Fruit fly (Drosophila melanogaster) whole organism, embryonic: Measurements from ENCODE around the gene Syt14.
A peak's percentile ranks its signal among the peaks of the same experiment; 100 is the strongest.

Source experiments
- Bteb2 ChIP-seq: fragments of 200-800 bp; sonication (Bioruptor generic); optimal IDR thresholded peaks from 2 replicates; lab custom pipeline; 2016; ENCODE audit warnings: missing biosample characterization, missing genetic modification characterization
- CG10209 ChIP-seq: fragments of 200-800 bp; sonication (Bioruptor generic); optimal IDR thresholded peaks from 3 replicates; lab custom pipeline; 2017; ENCODE audit warnings: missing biosample characterization, mild to moderate bottlenecking, missing genetic modification characterization, missing genetic modification reagents
- CG10979 ChIP-seq: fragments of 200-800 bp; sonication (Bioruptor generic); optimal IDR thresholded peaks from 2 replicates; lab custom pipeline; 2018; ENCODE audit warnings: missing biosample characterization, mild to moderate bottlenecking, missing genetic modification characterization, moderate library complexity
- CG12155 ChIP-seq: fragments of 200-800 bp; sonication (Bioruptor generic); optimal IDR thresholded peaks from 3 replicates; lab custom pipeline; 2016; ENCODE audit warnings: missing biosample characterization, missing genetic modification characterization
- CG12769 ChIP-seq: fragments of 200-800 bp; sonication (Bioruptor generic); optimal IDR thresholded peaks from 2 replicates; lab custom pipeline; 2019; ENCODE audit warnings: missing biosample characterization, mild to moderate bottlenecking, missing genetic modification characterization, moderate library complexity
- CG13123 ChIP-seq: fragments of 200-800 bp; sonication (Bioruptor generic); optimal IDR thresholded peaks from 2 replicates; lab custom pipeline; 2016; ENCODE audit warnings: missing biosample characterization, missing genetic modification characterization
- CG14860 ChIP-seq: fragments of 200-800 bp; sonication (Bioruptor generic); IDR thresholded peaks from 3 replicates; pipeline ENCODE4 v1.3.6; 2022; ENCODE audit warnings: missing biosample characterization, missing genetic modification characterization; ENCODE audit not compliant: partially characterized antibody
- CG15601 ChIP-seq: fragments of 200-800 bp; sonication (Bioruptor generic); optimal IDR thresholded peaks from 3 replicates; lab custom pipeline; 2019; ENCODE audit warnings: missing biosample characterization, mild to moderate bottlenecking, missing genetic modification characterization, moderate library complexity
- CG17361 ChIP-seq: fragments of 200-800 bp; sonication (Bioruptor generic); IDR thresholded peaks from 3 replicates; pipeline ENCODE4 v1.3.6; 2022; ENCODE audit warnings: missing biosample characterization, missing genetic modification characterization
- CG18011 ChIP-seq: fragments of 200-800 bp; sonication (Bioruptor generic); optimal IDR thresholded peaks from 2 replicates; lab custom pipeline; 2017; ENCODE audit warnings: missing biosample characterization, missing genetic modification characterization, mild to moderate bottlenecking, moderate library complexity, missing genotype
- CG18619 ChIP-seq: fragments of 200-800 bp; sonication (Bioruptor generic); optimal IDR thresholded peaks from 3 replicates; lab custom pipeline; 2017; ENCODE audit warnings: missing biosample characterization, mild to moderate bottlenecking, missing genetic modification characterization
- CG2116 ChIP-seq: fragments of 200-800 bp; sonication (Bioruptor generic); optimal IDR thresholded peaks from 3 replicates; lab custom pipeline; 2018; ENCODE audit warnings: missing biosample characterization, mild to moderate bottlenecking, missing genetic modification characterization
- CG2712 ChIP-seq: fragments of 200-800 bp; optimal IDR thresholded peaks from 3 replicates; lab custom pipeline; 2019; ENCODE audit warnings: missing biosample characterization, mild to moderate bottlenecking, missing genetic modification characterization, moderate library complexity
- CG34422 ChIP-seq: fragments of 200-800 bp; sonication (Bioruptor generic); IDR thresholded peaks from 3 replicates; pipeline ENCODE4 v1.3.6; 2022; ENCODE audit warnings: missing biosample characterization, missing genetic modification characterization
- CG7839 ChIP-seq: fragments of 200-800 bp; sonication (Bioruptor generic); optimal IDR thresholded peaks from 3 replicates; lab custom pipeline; 2018; ENCODE audit warnings: missing biosample characterization, mild to moderate bottlenecking, missing genetic modification characterization, moderate library complexity
- CG8089 ChIP-seq: fragments of 200-800 bp; sonication (Bioruptor generic); optimal IDR thresholded peaks from 3 replicates; lab custom pipeline; 2016; ENCODE audit warnings: missing biosample characterization, missing genetic modification characterization
- CkIIα-i1 ChIP-seq: fragments of 200-800 bp; sonication (Bioruptor generic); IDR thresholded peaks from 2 replicates; pipeline ENCODE4 v1.3.6; 2022; ENCODE audit warnings: missing biosample characterization, missing genetic modification characterization
- Deaf1 ChIP-seq: fragments of 200-800 bp; optimal IDR thresholded peaks from 3 replicates; lab custom pipeline; 2019; ENCODE audit warnings: missing biosample characterization, mild to moderate bottlenecking, missing genetic modification characterization, moderate library complexity
- Dek ChIP-seq: fragments of 200-800 bp; sonication (Bioruptor generic); optimal IDR thresholded peaks from 3 replicates; lab custom pipeline; 2019; ENCODE audit warnings: missing biosample characterization, mild to moderate bottlenecking, missing genetic modification characterization, moderate library complexity
- HLH4C ChIP-seq: fragments of 200-800 bp; sonication (Bioruptor generic); IDR thresholded peaks from 3 replicates; pipeline ENCODE4 v1.3.6; 2022; ENCODE audit warnings: missing biosample characterization, missing genetic modification characterization; ENCODE audit not compliant: partially characterized antibody
- Hand ChIP-seq: fragments of 200-800 bp; sonication (Bioruptor generic); optimal IDR thresholded peaks from 2 replicates; lab custom pipeline; 2017; ENCODE audit warnings: mild to moderate bottlenecking, missing biosample characterization, missing genetic modification reagents, missing genetic modification characterization
- Hmr ChIP-seq: fragments of 200-800 bp; sonication (Bioruptor generic); optimal IDR thresholded peaks from 3 replicates; lab custom pipeline; 2017; ENCODE audit warnings: mild to moderate bottlenecking, missing biosample characterization, missing genetic modification reagents, missing genetic modification characterization
- Hr3 ChIP-seq: fragments of 200-800 bp; sonication (Bioruptor generic); optimal IDR thresholded peaks from 3 replicates; lab custom pipeline; 2016; ENCODE audit warnings: missing biosample characterization, missing genetic modification characterization
- MESR4 ChIP-seq: fragments of 200-800 bp; sonication (Bioruptor generic); optimal IDR thresholded peaks from 2 replicates; lab custom pipeline; 2018; ENCODE audit warnings: missing biosample characterization, mild to moderate bottlenecking, missing genetic modification characterization, moderate library complexity
- Max ChIP-seq: fragments of 200-800 bp; sonication (Bioruptor generic); optimal IDR thresholded peaks from 2 replicates; lab custom pipeline; 2016; ENCODE audit warnings: missing biosample characterization, mild to moderate bottlenecking, missing genetic modification characterization
- Rx ChIP-seq: fragments of 200-800 bp; sonication (Bioruptor generic); IDR thresholded peaks from 2 replicates; pipeline ENCODE4 v1.3.6; 2022; ENCODE audit warnings: missing biosample characterization, missing genetic modification characterization
- Sin3A ChIP-seq: fragments of >200 bp; optimal IDR thresholded peaks from 2 replicates; lab custom pipeline; 2018
- TFAM ChIP-seq: fragments of 200-800 bp; sonication (Bioruptor generic); optimal IDR thresholded peaks from 2 replicates; lab custom pipeline; 2017; ENCODE audit warnings: missing biosample characterization, missing genetic modification characterization, inconsistent platforms
- Xbp1 ChIP-seq: fragments of 200-800 bp; sonication (Bioruptor generic); optimal IDR thresholded peaks from 3 replicates; lab custom pipeline; 2016; ENCODE audit warnings: missing biosample characterization, mild to moderate bottlenecking, missing genetic modification characterization
- aop ChIP-seq: fragments of 200-800 bp; sonication (Bioruptor generic); IDR thresholded peaks from 2 replicates; pipeline ENCODE4 v1.3.6; 2022; ENCODE audit warnings: missing biosample characterization, missing genetic modification characterization
- bigmax ChIP-seq: fragments of 200-800 bp; sonication (Bioruptor generic); optimal IDR thresholded peaks from 2 replicates; lab custom pipeline; 2018; ENCODE audit warnings: missing biosample characterization, mild to moderate bottlenecking, missing genetic modification characterization
- br ChIP-seq: fragments of >200 bp; optimal IDR thresholded peaks from 2 replicates; lab custom pipeline; 2017
- caup ChIP-seq: fragments of 200-800 bp; sonication (Bioruptor generic); optimal IDR thresholded peaks from 3 replicates; lab custom pipeline; 2017; ENCODE audit warnings: missing biosample characterization, mild to moderate bottlenecking, missing genetic modification characterization, moderate library complexity; ENCODE audit not compliant: severe bottlenecking
- chinmo ChIP-seq: fragments of 200-800 bp; sonication (Bioruptor generic); IDR thresholded peaks from 4 replicates; pipeline ENCODE4 v1.3.6; 2022; ENCODE audit warnings: missing biosample characterization, missing genetic modification characterization; ENCODE audit not compliant: partially characterized antibody
- crc ChIP-seq: fragments of 200-800 bp; sonication (Bioruptor generic); optimal IDR thresholded peaks from 2 replicates; lab custom pipeline; 2016; ENCODE audit warnings: missing biosample characterization, missing genetic modification characterization
- ems ChIP-seq: fragments of 200-800 bp; sonication (Bioruptor generic); optimal IDR thresholded peaks from 3 replicates; lab custom pipeline; 2016; ENCODE audit warnings: missing biosample characterization, missing genetic modification characterization
- en ChIP-seq: fragments of 200-800 bp; sonication (Bioruptor generic); optimal IDR thresholded peaks from 2 replicates; lab custom pipeline; 2016; ENCODE audit warnings: missing biosample characterization, missing genetic modification characterization
- exex ChIP-seq: fragments of 200-800 bp; sonication (Bioruptor generic); optimal IDR thresholded peaks from 4 replicates; lab custom pipeline; 2018; ENCODE audit warnings: missing biosample characterization, mild to moderate bottlenecking, missing genetic modification characterization, moderate library complexity
- fd64A ChIP-seq: fragments of 200-800 bp; sonication (Bioruptor generic); optimal IDR thresholded peaks from 3 replicates; lab custom pipeline; 2018; ENCODE audit warnings: missing biosample characterization, mild to moderate bottlenecking, missing genetic modification characterization
- gt ChIP-seq: fragments of 200-800 bp; sonication (Bioruptor generic); IDR thresholded peaks from 2 replicates; pipeline ENCODE4 v1.3.6; 2022; ENCODE audit warnings: missing biosample characterization, missing genetic modification characterization
- hbn ChIP-seq: fragments of 200-800 bp; sonication (Bioruptor generic); IDR thresholded peaks from 2 replicates; pipeline ENCODE4 v1.3.6; 2022; ENCODE audit warnings: missing biosample characterization, missing genetic modification characterization; ENCODE audit not compliant: partially characterized antibody
- hth ChIP-seq: fragments of >200 bp; optimal IDR thresholded peaks from 2 replicates; lab custom pipeline; 2017; ENCODE audit warnings: inconsistent platforms
- knrl ChIP-seq: fragments of 200-800 bp; sonication (Bioruptor generic); IDR thresholded peaks from 3 replicates; pipeline ENCODE4 v1.3.6; 2022; ENCODE audit warnings: missing biosample characterization, missing genetic modification characterization; ENCODE audit not compliant: partially characterized antibody
- lmd ChIP-seq: fragments of 200-800 bp; sonication (Bioruptor generic); IDR thresholded peaks from 2 replicates; pipeline ENCODE4 v1.3.6; 2022; ENCODE audit warnings: missing biosample characterization, missing genetic modification characterization
- lov ChIP-seq, 2 experiments: fragments of 200-800 bp in 1 of 2; fragments of >200 bp in 1 of 2; sonication (Bioruptor generic) in 1 of 2; IDR thresholded peaks in 1 of 2; optimal IDR thresholded peaks in 1 of 2; 2 replicates in 1 of 2; 3 replicates in 1 of 2; pipeline versions ENCODE4 v1.3.6 to Lab custom; 2017 to 2022; ENCODE audit warnings: missing biosample characterization in 1 of 2, missing genetic modification characterization in 1 of 2
- luna ChIP-seq: fragments of 200-800 bp; sonication (Bioruptor generic); optimal IDR thresholded peaks from 2 replicates; lab custom pipeline; 2016; ENCODE audit warnings: missing biosample characterization, missing genetic modification characterization
- mam ChIP-seq: fragments of 200-800 bp; sonication (Bioruptor generic); optimal IDR thresholded peaks from 3 replicates; lab custom pipeline; 2016; ENCODE audit warnings: missing biosample characterization, missing genetic modification characterization
- pros ChIP-seq: fragments of 200-800 bp; sonication (Bioruptor generic); optimal IDR thresholded peaks from 3 replicates; lab custom pipeline; 2019; ENCODE audit warnings: missing biosample characterization, mild to moderate bottlenecking, missing genetic modification characterization, moderate library complexity
- seq ChIP-seq: fragments of 200-800 bp; sonication (Bioruptor generic); IDR thresholded peaks from 2 replicates; pipeline ENCODE4 v1.3.6; 2022; ENCODE audit warnings: missing biosample characterization, missing genetic modification characterization
- tin ChIP-seq: fragments of 200-800 bp; sonication (Bioruptor generic); optimal IDR thresholded peaks from 3 replicates; lab custom pipeline; 2016; ENCODE audit warnings: missing biosample characterization, missing genetic modification characterization

The Syt14 gene

dm6 chr3R:4333964-4334363, 15.1 kb upstream of the Syt14 start, which contains the start of gene CG9776 (continued):
- TF ChIP-seq Sin3A (lab: Kevin White, UChicago) (peak; percentile 63), gt (GFP tag; lab: Robert Waterston, UW) (no peak), CG14860 (peak; percentile 97), CG8089 (peak; percentile 6), TFAM (GFP tag; lab: Kevin White, UChicago) (no peak), Max (peak; percentile 64), CG18619 (GFP tag; lab: Kevin White, UChicago) (no peak), bigmax (GFP tag; lab: Kevin White, UChicago) (peak; percentile 29), br (lab: Kevin White, UChicago) (no peak), CG10979 (tag; lab: Kevin White, UChicago) (no peak), Bteb2 (GFP tag; lab: Kevin White, UChicago) (peak; percentile 66), exex (tag; lab: Kevin White, UChicago) (no peak), CG10209 (GFP tag; lab: Kevin White, UChicago) (peak; percentile 61), Hr3 (peak; percentile 42), CG18011 (peak; percentile 15), lmd (peak; percentile 53; the same call in 1 of the 2 replicates), lov (optimal IDR thresholded peaks at IDR 0.05; lab: Kevin White, UChicago) (no peak), lov (GFP tag; IDR thresholded peaks at IDR 0.05; lab: Robert Waterston, UW) (no peak), ems (peak; percentile 70), Hand (no peak), Deaf1 (tag; lab: Kevin White, UChicago) (no peak), CG7839 (tag; lab: Kevin White, UChicago) (no peak), Hmr (GFP tag; lab: Kevin White, UChicago) (no peak), hbn (GFP tag; lab: Robert Waterston, UW) (peak; percentile 96), luna (GFP tag; lab: Kevin White, UChicago) (peak; percentile 53), CG2712 (peak; percentile 74), seq (GFP tag; lab: Robert Waterston, UW) (no peak), CG15601 (no peak), knrl (GFP tag; lab: Robert Waterston, UW) (peak; percentile 98), CG34422 (GFP tag; lab: Robert Waterston, UW) (peak; percentile 61; the same call in 2 of the 3 replicates), CG12155 (GFP tag; lab: Kevin White, UChicago) (peak; percentile 63), mam (GFP tag; lab: Kevin White, UChicago) (peak; percentile 75), caup (GFP tag; lab: Kevin White, UChicago) (no peak), tin (peak; percentile 47), CG12769 (tag; lab: Kevin White, UChicago) (no peak), crc (GFP tag; lab: Kevin White, UChicago) (peak; percentile 31), CG13123 (GFP tag; lab: Kevin White, UChicago) (peak; percentile 4), CG2116 (peak; percentile 85), MESR4 (peak; percentile 86), hth (lab: Kevin White, UChicago) (no peak), fd64A (no peak), chinmo (GFP tag; lab: Robert Waterston, UW) (peak; percentile 99), Rx (0 out of 2 replicates have a peak, but pooled peaks have one; percentile 20), CG17361 (GFP tag; lab: Robert Waterston, UW) (no peak; the same call in 1 of the 3 replicates), Dek (tag; lab: Kevin White, UChicago) (no peak), pros (no peak), HLH4C (GFP tag; lab: Robert Waterston, UW) (peak; percentile 97), aop (GFP tag; lab: Robert Waterston, UW) (0 out of 2 replicates have a peak, but pooled peaks have one; percentile 14), CkIIα-i1 (GFP tag; lab: Robert Waterston, UW) (0 out of 2 replicates have a peak, but pooled peaks have one; percentile 4), Xbp1 (GFP tag; lab: Kevin White, UChicago) (peak; percentile 78), en (GFP tag; lab: Kevin White, UChicago) (no peak)
